Fruit fly (Drosophila melanogaster): ENCODE data around the gene CG43362.
A peak's percentile ranks its signal among the peaks of the same experiment; 100 is the strongest.

The CG43362 gene

dm6 chr2L:18328737-18329136 lies 37.5 kb upstream of the CG43362 start (continued):
- TF ChIP-seq CG7963 (GFP tag; IDR thresholded peaks at IDR 0.05; ENCODE audit: partially characterized antibody) (no peak), bigmax (GFP tag; optimal IDR thresholded peaks at IDR 0.05) (no peak), slbo (GFP tag; IDR thresholded peaks at IDR 0.05) (no peak), CG4360 (GFP tag; IDR thresholded peaks at IDR 0.05) (no peak), Atf3 (GFP tag; optimal IDR thresholded peaks at IDR 0.05) (no peak), tio (GFP tag; optimal IDR thresholded peaks at IDR 0.05) (no peak), fru (optimal IDR thresholded peaks at IDR 0.05) (no peak), her (GFP tag; optimal IDR thresholded peaks at IDR 0.05) (no peak), Mrtf (GFP tag; IDR thresholded peaks at IDR 0.05) (no peak), CG15514 (GFP tag; optimal IDR thresholded peaks at IDR 0.05) (no peak), Deaf1 (tag; optimal IDR thresholded peaks at IDR 0.05) (no peak), dm (GFP tag; optimal IDR thresholded peaks at IDR 0.05) (no peak), insv (GFP tag; optimal IDR thresholded peaks at IDR 0.05) (no peak), MESR4 (GFP tag; optimal IDR thresholded peaks at IDR 0.05) (no peak), Side (GFP tag; optimal IDR thresholded peaks at IDR 0.05) (peak; percentile 4), tna (GFP tag; IDR thresholded peaks at IDR 0.05; ENCODE audit: partially characterized antibody) (no peak), Dll (GFP tag; IDR thresholded peaks at IDR 0.05; ENCODE audit: partially characterized antibody) (no peak), Lhr (GFP tag; optimal IDR thresholded peaks at IDR 0.05) (no peak), sim (GFP tag; IDR thresholded peaks at IDR 0.05) (no peak), mam (GFP tag; optimal IDR thresholded peaks at IDR 0.05) (peak; percentile 49), CG2129 (GFP tag; IDR thresholded peaks at IDR 0.05; ENCODE audit: partially characterized antibody) (no peak), CG4404 (GFP tag; IDR thresholded peaks at IDR 0.05) (peak; percentile 44), CG12219 (GFP tag; optimal IDR thresholded peaks at IDR 0.05) (peak; percentile 38), H15 (GFP tag; IDR thresholded peaks at IDR 0.05) (0 out of 3 replicates have a peak, but pooled peaks have one; percentile 41), CG11504 (tag; optimal IDR thresholded peaks at IDR 0.05) (peak; percentile 63), NfI (GFP tag; optimal IDR thresholded peaks at IDR 0.05) (peak; percentile 39), Nf-YA (GFP tag; IDR thresholded peaks at IDR 0.05) (no peak), Ets65A (GFP tag) (no peak), ranshi (GFP tag; IDR thresholded peaks at IDR 0.05) (0 out of 2 replicates have a peak, but pooled peaks have one; percentile 53), CG9609 (GFP tag; optimal IDR thresholded peaks at IDR 0.05) (peak; percentile 26), Meics (GFP tag; optimal IDR thresholded peaks at IDR 0.05) (no peak), emc (GFP tag; optimal IDR thresholded peaks at IDR 0.05) (no peak), jumu (GFP tag; optimal IDR thresholded peaks at IDR 0.05) (peak; percentile 18), toy (GFP tag; IDR thresholded peaks at IDR 0.05) (no peak), B-H2 (GFP tag; optimal IDR thresholded peaks at IDR 0.05) (no peak), CG31388 (GFP tag; optimal IDR thresholded peaks at IDR 0.05) (no peak), Sry-δ (GFP tag; optimal IDR thresholded peaks at IDR 0.05) (no peak), CG3065 (GFP tag; optimal IDR thresholded peaks at IDR 0.05) (no peak), luna (GFP tag; optimal IDR thresholded peaks at IDR 0.05) (no peak), Bdp1 (GFP tag; optimal IDR thresholded peaks at IDR 0.05) (no peak), Atf-2 (GFP tag; optimal IDR thresholded peaks at IDR 0.05) (peak; percentile 8), p53 (GFP tag; optimal IDR thresholded peaks at IDR 0.05) (no peak), CG3995 (GFP tag; optimal IDR thresholded peaks at IDR 0.05) (no peak), CG10959 (GFP tag; IDR thresholded peaks at IDR 0.05) (no peak; the same call in 1 of the 2 replicates), Atf6 (GFP tag; IDR thresholded peaks at IDR 0.05) (0 out of 2 replicates have a peak, but pooled peaks have one; percentile 50), CG6854 (GFP tag; optimal IDR thresholded peaks at IDR 0.05) (no peak), Opbp (GFP tag; IDR thresholded peaks at IDR 0.05; ENCODE audit: partially characterized antibody) (no peak), Gug (GFP tag; IDR thresholded peaks at IDR 0.05) (0 out of 4 replicates have a peak, but pooled peaks have one; percentile 32), CG10462 (GFP tag; optimal IDR thresholded peaks at IDR 0.05) (no peak), corto (GFP tag; optimal IDR thresholded peaks at IDR 0.05) (no peak), Lim3 (GFP tag; IDR thresholded peaks at IDR 0.05) (no peak), slp2 (GFP tag; optimal IDR thresholded peaks at IDR 0.05) (peak; percentile 32), CG17328 (GFP tag; IDR thresholded peaks at IDR 0.05) (peak; percentile 62)
